Fruit fly (Drosophila melanogaster) whole organism, embryonic: ENCODE data around the gene CG34282.

Experiments
- Ada2b ChIP-seq: fragments of 200-800 bp; sonication (Bioruptor generic); IDR thresholded peaks from 2 replicates; pipeline ENCODE4 v1.3.6; 2022; ENCODE audit warnings: missing biosample characterization, missing genetic modification characterization
- Asciz ChIP-seq: fragments of 200-800 bp; sonication (Bioruptor generic); optimal IDR thresholded peaks from 2 replicates; lab custom pipeline; 2017; ENCODE audit warnings: missing biosample characterization, mild to moderate bottlenecking, missing genetic modification characterization, missing genetic modification reagents
- BEAF-32 ChIP-seq: fragments of 200-800 bp; sonication (Bioruptor generic); optimal IDR thresholded peaks from 3 replicates; lab custom pipeline; 2017; ENCODE audit warnings: missing biosample characterization, missing genetic modification characterization, mild to moderate bottlenecking, moderate library complexity, missing genetic modification reagents
- Blimp-1 ChIP-seq: fragments of 200-800 bp; sonication (Bioruptor generic); optimal IDR thresholded peaks from 3 replicates; lab custom pipeline; 2018; ENCODE audit warnings: missing biosample characterization, missing genetic modification characterization, mild to moderate bottlenecking, moderate library complexity, missing genetic modification reagents
- CG10366 ChIP-seq: fragments of 200-800 bp; sonication (Bioruptor generic); IDR thresholded peaks from 2 replicates; pipeline ENCODE4 v1.3.6; 2022; ENCODE audit warnings: missing biosample characterization, missing genetic modification characterization
- CG10543 ChIP-seq: fragments of 200-800 bp; sonication (Bioruptor generic); optimal IDR thresholded peaks from 3 replicates; lab custom pipeline; 2017; ENCODE audit warnings: missing biosample characterization, mild to moderate bottlenecking, missing genetic modification characterization, moderate library complexity
- CG11723 ChIP-seq: fragments of 200-800 bp; sonication (Bioruptor generic); optimal IDR thresholded peaks from 2 replicates; lab custom pipeline; 2017; ENCODE audit warnings: missing biosample characterization, mild to moderate bottlenecking, missing genetic modification characterization
- CG1233 ChIP-seq: fragments of 200-800 bp; sonication (Bioruptor generic); optimal IDR thresholded peaks from 4 replicates; lab custom pipeline; 2018; ENCODE audit warnings: missing biosample characterization, mild to moderate bottlenecking, missing genetic modification characterization
- CG14050 ChIP-seq: fragments of 200-800 bp; sonication (Bioruptor generic); IDR thresholded peaks from 3 replicates; pipeline ENCODE4 v1.3.6; 2022; ENCODE audit warnings: missing biosample characterization, missing genetic modification characterization
- CG1603 ChIP-seq: fragments of 200-800 bp; sonication (Bioruptor generic); optimal IDR thresholded peaks from 2 replicates; lab custom pipeline; 2019; ENCODE audit warnings: missing biosample characterization, mild to moderate bottlenecking, missing genetic modification characterization, moderate library complexity
- CG18011 ChIP-seq: fragments of 200-800 bp; sonication (Bioruptor generic); optimal IDR thresholded peaks from 2 replicates; lab custom pipeline; 2017; ENCODE audit warnings: missing biosample characterization, missing genetic modification characterization, mild to moderate bottlenecking, moderate library complexity, missing genotype
- CG18476 ChIP-seq: fragments of 200-800 bp; sonication (Bioruptor generic); optimal IDR thresholded peaks from 2 replicates; lab custom pipeline; 2016; ENCODE audit warnings: missing biosample characterization, mild to moderate bottlenecking, missing genetic modification characterization
- CG33557 ChIP-seq: fragments of 200-800 bp; sonication (Bioruptor generic); optimal IDR thresholded peaks from 2 replicates; lab custom pipeline; 2019; ENCODE audit warnings: missing biosample characterization, mild to moderate bottlenecking, missing genetic modification characterization, moderate library complexity
- CG34224 ChIP-seq: fragments of 200-800 bp; sonication (Bioruptor generic); IDR thresholded peaks from 3 replicates; pipeline ENCODE4 v1.3.6; 2022; ENCODE audit warnings: missing biosample characterization, missing genetic modification characterization; ENCODE audit not compliant: partially characterized antibody
- CG42726 ChIP-seq: fragments of 200-800 bp; sonication (Bioruptor generic); IDR thresholded peaks from 2 replicates; pipeline ENCODE4 v1.3.6; 2022; ENCODE audit warnings: missing biosample characterization, missing genetic modification characterization; ENCODE audit not compliant: partially characterized antibody
- CG7556 ChIP-seq: fragments of 200-800 bp; sonication (Bioruptor generic); optimal IDR thresholded peaks from 2 replicates; lab custom pipeline; 2017; ENCODE audit warnings: missing biosample characterization, mild to moderate bottlenecking, missing genetic modification characterization
- CG7928 ChIP-seq: fragments of 200-800 bp; sonication (Bioruptor generic); optimal IDR thresholded peaks from 2 replicates; lab custom pipeline; 2017; ENCODE audit warnings: missing biosample characterization, mild to moderate bottlenecking, missing genetic modification characterization
- Dfd ChIP-seq, 2 experiments: fragments of >200 bp; optimal IDR thresholded peaks; 2 replicates each; lab custom pipeline; 2017; ENCODE audit warnings: missing biosample characterization in 2 of 2, missing genetic modification characterization in 2 of 2
- Gsc ChIP-seq: fragments of 200-800 bp; sonication (Bioruptor generic); IDR thresholded peaks from 2 replicates; pipeline ENCODE4 v1.3.6; 2022; ENCODE audit warnings: missing biosample characterization, missing genetic modification characterization
- Hr39 ChIP-seq: fragments of >200 bp; optimal IDR thresholded peaks from 2 replicates; lab custom pipeline; 2017
- Jarid2 ChIP-seq: fragments of 200-800 bp; sonication (Bioruptor generic); optimal IDR thresholded peaks from 3 replicates; lab custom pipeline; 2017; ENCODE audit warnings: mild to moderate bottlenecking, missing biosample characterization, missing genetic modification reagents, missing genetic modification characterization
- Med ChIP-seq: fragments of 200-800 bp; sonication (Bioruptor generic); peaks from one replicate; lab custom pipeline; 2016; ENCODE audit warnings: missing biosample characterization, missing genetic modification characterization, mild to moderate bottlenecking, inconsistent platforms, moderate library complexity
- NC2β ChIP-seq: fragments of 200-800 bp; sonication (Bioruptor generic); optimal IDR thresholded peaks from 2 replicates; lab custom pipeline; 2016; ENCODE audit warnings: missing biosample characterization, missing genetic modification characterization
- PHDP ChIP-seq: fragments of 200-800 bp; sonication (Bioruptor generic); optimal IDR thresholded peaks from 3 replicates; lab custom pipeline; 2018; ENCODE audit warnings: missing biosample characterization, mild to moderate bottlenecking, missing genetic modification characterization, moderate library complexity
- Rfx ChIP-seq: fragments of 200-800 bp; sonication (Bioruptor generic); IDR thresholded peaks from 2 replicates; pipeline ENCODE4 v1.3.6; 2022; ENCODE audit warnings: missing biosample characterization, missing genetic modification characterization
- Scr ChIP-seq: fragments of 200-800 bp; sonication (Bioruptor generic); IDR thresholded peaks from 2 replicates; pipeline ENCODE4 v1.3.6; 2022; ENCODE audit warnings: missing biosample characterization, missing genetic modification characterization; ENCODE audit not compliant: partially characterized antibody
- Stat92E ChIP-seq, 3 experiments: fragments of >200 bp in 2 of 3; fragments of 200-800 bp in 1 of 3; sonication (Bioruptor generic) in 1 of 3; optimal IDR thresholded peaks; 2 replicates each; lab custom pipeline; 2017 to 2019; ENCODE audit warnings: missing biosample characterization in 3 of 3, missing genetic modification characterization in 3 of 3, mild to moderate bottlenecking in 1 of 3, moderate library complexity in 1 of 3
- Trl ChIP-seq, 3 experiments: fragments of >200 bp in 2 of 3; fragments of 200-800 bp in 1 of 3; sonication (Bioruptor generic) in 1 of 3; optimal IDR thresholded peaks; 2 replicates in 1 of 3; 3 replicates in 2 of 3; lab custom pipeline; 2016 to 2017; ENCODE audit warnings: missing biosample characterization in 1 of 3, missing genetic modification characterization in 1 of 3
- al ChIP-seq: fragments of 200-800 bp; sonication (Bioruptor generic); IDR thresholded peaks from 2 replicates; pipeline ENCODE4 v1.3.6; 2022; ENCODE audit warnings: missing biosample characterization, missing genetic modification characterization
- bigmax ChIP-seq: fragments of 200-800 bp; sonication (Bioruptor generic); optimal IDR thresholded peaks from 2 replicates; lab custom pipeline; 2018; ENCODE audit warnings: missing biosample characterization, mild to moderate bottlenecking, missing genetic modification characterization
- cato ChIP-seq: fragments of 200-800 bp; sonication (Bioruptor generic); optimal IDR thresholded peaks from 2 replicates; lab custom pipeline; 2016; ENCODE audit warnings: missing biosample characterization, missing genetic modification characterization, borderline replicate concordance
- cwo ChIP-seq: fragments of 200-800 bp; sonication (Bioruptor generic); optimal IDR thresholded peaks from 3 replicates; lab custom pipeline; 2017; ENCODE audit warnings: missing biosample characterization, missing genetic modification characterization, mild to moderate bottlenecking, moderate library complexity, missing genetic modification reagents
- da ChIP-seq: fragments of 200-800 bp; sonication (Bioruptor generic); optimal IDR thresholded peaks from 2 replicates; lab custom pipeline; 2016; ENCODE audit warnings: missing biosample characterization, missing genetic modification characterization
- dpn ChIP-seq, 2 experiments: fragments of 200-800 bp; sonication (Bioruptor generic); optimal IDR thresholded peaks; 3 replicates each; lab custom pipeline; 2016; ENCODE audit warnings: missing biosample characterization in 2 of 2, missing genetic modification characterization in 2 of 2
- exex ChIP-seq: fragments of 200-800 bp; sonication (Bioruptor generic); optimal IDR thresholded peaks from 4 replicates; lab custom pipeline; 2018; ENCODE audit warnings: missing biosample characterization, mild to moderate bottlenecking, missing genetic modification characterization, moderate library complexity
- fu2 ChIP-seq: fragments of 200-800 bp; sonication (Bioruptor generic); optimal IDR thresholded peaks from 2 replicates; lab custom pipeline; 2016; ENCODE audit warnings: missing biosample characterization, missing genetic modification characterization
- gcm ChIP-seq: fragments of 200-800 bp; sonication (Bioruptor generic); optimal IDR thresholded peaks from 2 replicates; lab custom pipeline; 2019; ENCODE audit warnings: missing biosample characterization, mild to moderate bottlenecking, missing genetic modification characterization, moderate library complexity
- ham ChIP-seq: fragments of 200-800 bp; sonication (Bioruptor generic); IDR thresholded peaks from 2 replicates; pipeline ENCODE4 v1.3.6; 2022; ENCODE audit warnings: missing biosample characterization, missing genetic modification characterization
- her ChIP-seq: fragments of 200-800 bp; sonication (Bioruptor generic); optimal IDR thresholded peaks from 2 replicates; lab custom pipeline; 2016; ENCODE audit warnings: missing biosample characterization, missing genetic modification characterization
- hth ChIP-seq: fragments of >200 bp; optimal IDR thresholded peaks from 2 replicates; lab custom pipeline; 2017; ENCODE audit warnings: inconsistent platforms
- knrl ChIP-seq: fragments of 200-800 bp; sonication (Bioruptor generic); IDR thresholded peaks from 3 replicates; pipeline ENCODE4 v1.3.6; 2022; ENCODE audit warnings: missing biosample characterization, missing genetic modification characterization; ENCODE audit not compliant: partially characterized antibody
- repo ChIP-seq: fragments of 200-800 bp; sonication (Bioruptor generic); optimal IDR thresholded peaks from 2 replicates; lab custom pipeline; 2016; ENCODE audit warnings: missing biosample characterization, missing genetic modification characterization
- scrt ChIP-seq: fragments of 200-800 bp; sonication (Bioruptor generic); optimal IDR thresholded peaks from 2 replicates; lab custom pipeline; 2018; ENCODE audit warnings: missing biosample characterization, mild to moderate bottlenecking, missing genetic modification characterization, moderate library complexity
- sima ChIP-seq: fragments of 200-800 bp; sonication (Bioruptor generic); optimal IDR thresholded peaks from 2 replicates; lab custom pipeline; 2016; ENCODE audit warnings: missing biosample characterization, missing genetic modification characterization
- tio ChIP-seq: fragments of 200-800 bp; sonication (Bioruptor generic); optimal IDR thresholded peaks from 2 replicates; lab custom pipeline; 2017; ENCODE audit warnings: missing biosample characterization, missing genetic modification characterization, inconsistent platforms
- usp ChIP-seq: fragments of >200 bp; optimal IDR thresholded peaks from 2 replicates; lab custom pipeline; 2017; ENCODE audit warnings: missing biosample characterization, missing genetic modification characterization
- vfl ChIP-seq: fragments of 200-800 bp; sonication (Bioruptor generic); optimal IDR thresholded peaks from 2 replicates; lab custom pipeline; 2016; ENCODE audit warnings: missing biosample characterization, missing genetic modification characterization
- zen ChIP-seq: fragments of 200-800 bp; sonication (Bioruptor generic); optimal IDR thresholded peaks from 3 replicates; lab custom pipeline; 2018; ENCODE audit warnings: missing biosample characterization, mild to moderate bottlenecking, missing genetic modification characterization, moderate library complexity
- zf30C ChIP-seq: fragments of 200-800 bp; sonication (Bioruptor generic); optimal IDR thresholded peaks from 3 replicates; lab custom pipeline; 2018; ENCODE audit warnings: missing biosample characterization, mild to moderate bottlenecking, missing genetic modification characterization

Gene CG34282

dm6 chr3R:18719767-18720341, 24.8 kb downstream of the CG34282 start (continued):
- TF ChIP-seq repo (GFP tag; lab: Kevin White, UChicago): peak; percentile 67
- TF ChIP-seq Trl (optimal IDR thresholded peaks at IDR 0.05; lab: Kevin White, UChicago): no peak
- peak; percentile 71 for TF ChIP-seq Trl (GFP tag; optimal IDR thresholded peaks at IDR 0.05; lab: Kevin White, UChicago)
- TF ChIP-seq scrt (GFP tag; lab: Kevin White, UChicago): peak; percentile 89
- TF ChIP-seq Stat92E (GFP tag; optimal IDR thresholded peaks at IDR 0.05; lab: Kevin White, UChicago): no peak
- TF ChIP-seq da (GFP tag; lab: Kevin White, UChicago): peak; percentile 63
- TF ChIP-seq Jarid2: peak; percentile 64
- TF ChIP-seq dpn (GFP tag; optimal IDR thresholded peaks at IDR 0.05; lab: Kevin White, UChicago): peak; percentile 83 to 86
- TF ChIP-seq Med (GFP tag; lab: Kevin White, UChicago): peak; percentile 97
- TF ChIP-seq hth (lab: Kevin White, UChicago): no peak
- TF ChIP-seq zf30C (GFP tag; lab: Kevin White, UChicago): peak; percentile 82
- peak; percentile 58 for TF ChIP-seq CG18011 (GFP tag; lab: Kevin White, UChicago)
- TF ChIP-seq CG1603: peak; percentile 87
- TF ChIP-seq CG33557 (GFP tag; lab: Kevin White, UChicago): peak; percentile 57
- TF ChIP-seq CG18476: peak; percentile 84
- peak; percentile 95 for TF ChIP-seq CG7556 (GFP tag; lab: Kevin White, UChicago)
- TF ChIP-seq exex (tag; lab: Kevin White, UChicago): peak; percentile 66
- no peak for TF ChIP-seq zen (tag; lab: Kevin White, UChicago)
- TF ChIP-seq Scr (GFP tag; lab: Robert Waterston, UW): no peak
- TF ChIP-seq CG10543 (GFP tag; lab: Kevin White, UChicago): peak; percentile 94
- no peak for TF ChIP-seq bigmax
- no peak for TF ChIP-seq knrl (GFP tag; lab: Robert Waterston, UW)
- peak; percentile 61 for TF ChIP-seq CG14050 (GFP tag; lab: Robert Waterston, UW)
- TF ChIP-seq CG10366: peak; percentile 84
- TF ChIP-seq gcm (GFP tag; lab: Kevin White, UChicago): peak; percentile 65
- TF ChIP-seq al (GFP tag; lab: Robert Waterston, UW): peak; percentile 65; the same call in 1 of the 2 replicates
- 0 out of 2 replicates have a peak, but pooled peaks have one; percentile 15 for TF ChIP-seq ham (GFP tag; lab: Robert Waterston, UW)
- peak; percentile 89 for TF ChIP-seq cwo (GFP tag; lab: Kevin White, UChicago)
- peak; percentile 93 for TF ChIP-seq PHDP (tag; lab: Kevin White, UChicago)
- TF ChIP-seq CG42726 (GFP tag; lab: Robert Waterston, UW): no peak
- TF ChIP-seq CG34224 (GFP tag; lab: Robert Waterston, UW): no peak
- peak; percentile 84 for TF ChIP-seq Blimp-1 (GFP tag; lab: Kevin White, UChicago)
- TF ChIP-seq usp (GFP tag; lab: Kevin White, UChicago): no peak
- TF ChIP-seq Hr39 (lab: Kevin White, UChicago): no peak
- peak; percentile 89 for TF ChIP-seq Rfx (GFP tag; lab: Robert Waterston, UW)
- TF ChIP-seq Asciz: peak; percentile 82
- TF ChIP-seq Dfd (GFP tag; optimal IDR thresholded peaks at IDR 0.05; lab: Kevin White, UChicago): no peak
- peak; percentile 79 for TF ChIP-seq CG1233 (GFP tag; lab: Kevin White, UChicago)
- peak; percentile 15 for TF ChIP-seq cato
- TF ChIP-seq CG11723: peak; percentile 74
- TF ChIP-seq CG7928: peak; percentile 8
- TF ChIP-seq her (GFP tag; lab: Kevin White, UChicago): peak; percentile 80
- TF ChIP-seq vfl (GFP tag; lab: Kevin White, UChicago): peak; percentile 76
- TF ChIP-seq NC2β (GFP tag; lab: Kevin White, UChicago): peak; percentile 68
- TF ChIP-seq BEAF-32: no peak
- TF ChIP-seq tio (GFP tag; lab: Kevin White, UChicago): peak; percentile 66
- peak; percentile 73 for TF ChIP-seq fu2 (GFP tag; lab: Kevin White, UChicago)
- peak; percentile 30 for TF ChIP-seq sima (GFP tag; lab: Kevin White, UChicago)
- peak; percentile 41; the same call in 1 of the 2 replicates for TF ChIP-seq Gsc (GFP tag; lab: Robert Waterston, UW)
- peak; percentile 82; the same call in 1 of the 2 replicates for TF ChIP-seq Ada2b (GFP tag; lab: Robert Waterston, UW)
